Worm (Caenorhabditis elegans): ENCODE data around the gene soap-1.

DNA sequence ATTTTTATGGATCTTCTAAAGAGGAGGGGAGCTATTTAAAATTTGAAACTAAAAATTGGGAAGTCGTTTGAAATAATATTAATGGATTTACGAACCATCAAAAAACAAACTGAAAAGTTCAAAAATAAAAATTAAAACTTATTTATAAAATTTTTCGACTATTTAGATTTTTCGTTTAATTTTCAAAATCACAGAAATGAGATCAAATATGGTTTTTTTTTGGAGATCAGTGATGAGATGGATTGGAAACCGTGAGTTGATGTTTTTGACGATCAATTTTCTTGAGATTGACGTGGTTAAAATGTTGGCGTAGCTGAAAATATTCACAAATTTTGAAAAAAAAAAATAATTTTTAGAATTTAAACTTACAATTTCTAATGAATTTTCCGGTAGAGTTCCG, 4.3 kb upstream of the soap-1 start, which contains the start of gene C13F10.5:
- TF ChIP-seq W03F9.2 (tag; optimal IDR thresholded peaks at IDR 0.05) = no peak
- no peak for TF ChIP-seq him-1 (tag; optimal IDR thresholded peaks at IDR 0.05)
